Worm (Caenorhabditis elegans) whole organism, L4 larva: ENCODE results near the gene fbxb-114.
A peak's percentile ranks its signal among the peaks of the same experiment; 100 is the strongest.

Experiments
- F10B5.3 ChIP-seq: sonication (generic microtip); optimal IDR thresholded peaks from 2 replicates; lab custom pipeline; 2016; ENCODE audit warnings: mild to moderate bottlenecking, missing genetic modification characterization, missing compliant biosample characterization
- F44E2.7 ChIP-seq: fragments of 200-800 bp; sonication (Bioruptor generic); IDR thresholded peaks from 2 replicates; pipeline ENCODE4 v2.1.2; 2022; ENCODE audit warnings: missing genetic modification characterization, missing compliant biosample characterization
- F49E8.2 ChIP-seq: sonication (generic microtip); optimal IDR thresholded peaks from 2 replicates; lab custom pipeline; 2016; ENCODE audit warnings: missing compliant biosample characterization, mild to moderate bottlenecking, missing genetic modification characterization, borderline replicate concordance
- T20F7.1 ChIP-seq: fragments of 200-800 bp; sonication (Bioruptor generic); optimal IDR thresholded peaks from 2 replicates; lab custom pipeline; 2018; ENCODE audit warnings: mild to moderate bottlenecking, missing genetic modification characterization, missing compliant biosample characterization
- T26A8.4 ChIP-seq: fragments of 200-800 bp; sonication (Bioruptor generic); IDR thresholded peaks from 2 replicates; pipeline ENCODE4 v1.3.6; 2022; ENCODE audit warnings: missing genetic modification characterization, missing compliant biosample characterization
- Y105C5A.15 ChIP-seq: fragments of 200-800 bp; sonication (Bioruptor generic); IDR thresholded peaks from 2 replicates; pipeline ENCODE4 v1.3.6; 2022; ENCODE audit warnings: missing genetic modification characterization, missing compliant biosample characterization
- Y5F2A.4 ChIP-seq: fragments of 200-800 bp; sonication (Bioruptor generic); optimal IDR thresholded peaks from 2 replicates; lab custom pipeline; 2018; ENCODE audit warnings: mild to moderate bottlenecking, missing genetic modification characterization, missing compliant biosample characterization
- Y75B8A.6 ChIP-seq: fragments of 200-800 bp; sonication (Bioruptor generic); IDR thresholded peaks from 2 replicates; pipeline ENCODE4 v1.3.6; 2022; ENCODE audit warnings: missing genetic modification reagents, missing genetic modification characterization, missing compliant biosample characterization
- ZK546.5 ChIP-seq, 2 experiments: sonication (generic microtip); optimal IDR thresholded peaks; 2 replicates each; lab custom pipeline; 2017; ENCODE audit warnings: missing biosample characterization in 2 of 2, missing genetic modification characterization in 2 of 2
- aly-2 ChIP-seq: sonication (generic microtip); optimal IDR thresholded peaks from 2 replicates; lab custom pipeline; 2018; ENCODE audit warnings: missing biosample characterization, missing genetic modification characterization
- ama-1 ChIP-seq: fragments of 150-350 bp; optimal IDR thresholded peaks from 2 replicates; lab custom pipeline; 2014; ENCODE audit warnings: inconsistent platforms, mixed read lengths
- attf-4 ChIP-seq: sonication (generic microtip); optimal IDR thresholded peaks from 3 replicates; lab custom pipeline; 2017; ENCODE audit warnings: missing biosample characterization, missing genetic modification characterization
- ceh-20 ChIP-seq: fragments of 200-800 bp; sonication (Bioruptor generic); IDR thresholded peaks from 2 replicates; pipeline ENCODE4 v1.3.6; 2022; ENCODE audit warnings: missing genetic modification reagents, missing genetic modification characterization, missing compliant biosample characterization
- ceh-28 ChIP-seq: fragments of 150-350 bp; optimal IDR thresholded peaks from 2 replicates; lab custom pipeline; 2014; ENCODE audit warnings: missing biosample characterization, missing genetic modification reagents, missing genetic modification characterization
- ceh-32 ChIP-seq: sonication (generic microtip); optimal IDR thresholded peaks from 2 replicates; lab custom pipeline; 2016; ENCODE audit warnings: mild to moderate bottlenecking, missing genetic modification characterization, missing compliant biosample characterization; ENCODE audit not compliant: poor library complexity
- ceh-82 ChIP-seq: sonication (generic microtip); optimal IDR thresholded peaks from 2 replicates; lab custom pipeline; 2017; ENCODE audit warnings: missing biosample characterization, missing genetic modification characterization
- daf-12 ChIP-seq: fragments of 150-350 bp; optimal IDR thresholded peaks from 2 replicates; lab custom pipeline; 2014; ENCODE audit warnings: missing biosample characterization, missing genetic modification reagents, missing genetic modification characterization
- daf-8 ChIP-seq: fragments of 200-800 bp; sonication (Bioruptor generic); IDR thresholded peaks from 2 replicates; pipeline ENCODE4 v1.3.6; 2022; ENCODE audit warnings: missing genetic modification characterization, missing compliant biosample characterization
- dmd-6 ChIP-seq: fragments of 200-800 bp; sonication (Bioruptor generic); IDR thresholded peaks from 2 replicates; pipeline ENCODE4 v1.3.6; 2022; ENCODE audit warnings: missing genetic modification reagents, missing genetic modification characterization, missing compliant biosample characterization
- dmd-9 ChIP-seq: fragments of 200-800 bp; sonication (Bioruptor generic); IDR thresholded peaks from 2 replicates; pipeline ENCODE4 v1.3.6; 2022; ENCODE audit warnings: missing genetic modification reagents, missing genetic modification characterization, missing compliant biosample characterization
- dpl-1 ChIP-seq: fragments of 150-350 bp; optimal IDR thresholded peaks from 2 replicates; lab custom pipeline; 2014; ENCODE audit warnings: missing biosample characterization, missing genetic modification reagents, missing genetic modification characterization
- egl-43 ChIP-seq: fragments of 200-800 bp; sonication (Bioruptor generic); IDR thresholded peaks from 2 replicates; pipeline ENCODE4 v1.3.6; 2022; ENCODE audit warnings: missing genetic modification reagents, missing genetic modification characterization, missing compliant biosample characterization
- fos-1 ChIP-seq: fragments of 150-350 bp; optimal IDR thresholded peaks from 2 replicates; lab custom pipeline; 2014; ENCODE audit warnings: missing biosample characterization, missing genetic modification characterization
- jun-1 ChIP-seq: fragments of 150-350 bp; optimal IDR thresholded peaks from 2 replicates; lab custom pipeline; 2014; ENCODE audit warnings: missing biosample characterization, missing genetic modification reagents, missing genetic modification characterization
- lin-1 ChIP-seq: fragments of 200-800 bp; sonication (Bioruptor generic); IDR thresholded peaks from 2 replicates; pipeline ENCODE4 v1.3.6; 2022; ENCODE audit warnings: missing genetic modification reagents, missing genetic modification characterization, missing compliant biosample characterization
- lin-13 ChIP-seq: fragments of 150-350 bp; optimal IDR thresholded peaks from 2 replicates; lab custom pipeline; 2014; ENCODE audit warnings: missing biosample characterization, missing genetic modification reagents, missing genetic modification characterization
- lin-15B ChIP-seq: fragments of 150-350 bp; sonication (generic microtip); optimal IDR thresholded peaks from 3 replicates; lab custom pipeline; 2014; ENCODE audit warnings: missing biosample characterization, missing genetic modification characterization
- lir-3 ChIP-seq: sonication (generic microtip); optimal IDR thresholded peaks from 2 replicates; lab custom pipeline; 2016; ENCODE audit warnings: mild to moderate bottlenecking, missing genetic modification characterization, missing compliant biosample characterization
- madf-9 ChIP-seq: fragments of 200-800 bp; sonication (Bioruptor generic); conservative IDR thresholded peaks from 2 replicates; pipeline ENCODE4 v1.3.6; 2022; ENCODE audit warnings: missing genetic modification reagents, missing genetic modification characterization, missing compliant biosample characterization
- mdl-1 ChIP-seq, 2 experiments: fragments of 150-350 bp in 1 of 2; sonication (generic microtip) in 1 of 2; optimal IDR thresholded peaks; 2 replicates each; lab custom pipeline; 2014 to 2017; ENCODE audit warnings: missing biosample characterization in 2 of 2, missing genetic modification characterization in 2 of 2
- mep-1 ChIP-seq: fragments of 150-350 bp; sonication (generic microtip); optimal IDR thresholded peaks from 3 replicates; lab custom pipeline; 2014; ENCODE audit warnings: missing biosample characterization, missing genetic modification characterization
- mes-2 ChIP-seq: sonication (generic microtip); optimal IDR thresholded peaks from 2 replicates; lab custom pipeline; 2016; ENCODE audit warnings: missing genotype, mild to moderate bottlenecking, missing genetic modification characterization, missing compliant biosample characterization; ENCODE audit not compliant: poor library complexity, severe bottlenecking
- mxl-2 ChIP-seq: fragments of 200-800 bp; sonication (Bioruptor generic); conservative IDR thresholded peaks from 2 replicates; pipeline ENCODE4 v1.3.6; 2022; ENCODE audit warnings: missing genetic modification reagents, missing genetic modification characterization, missing compliant biosample characterization
- mxl-3 ChIP-seq: fragments of 200-800 bp; sonication (Bioruptor generic); optimal IDR thresholded peaks from 2 replicates; lab custom pipeline; 2018; ENCODE audit warnings: mild to moderate bottlenecking, missing genetic modification characterization, missing compliant biosample characterization
- nhr-111 ChIP-seq: fragments of 200-800 bp; sonication (Bioruptor generic); optimal IDR thresholded peaks from 2 replicates; lab custom pipeline; 2018; ENCODE audit warnings: mild to moderate bottlenecking, missing genetic modification characterization, missing compliant biosample characterization
- nhr-237 ChIP-seq: sonication (generic microtip); optimal IDR thresholded peaks from 2 replicates; lab custom pipeline; 2017; ENCODE audit warnings: missing biosample characterization, missing genetic modification characterization
- nhr-42 ChIP-seq: fragments of 200-800 bp; sonication (Bioruptor generic); IDR thresholded peaks from 2 replicates; pipeline ENCODE4 v1.3.6; 2022; ENCODE audit warnings: missing genetic modification characterization, missing compliant biosample characterization
- nhr-6 ChIP-seq: fragments of 150-350 bp; optimal IDR thresholded peaks from 2 replicates; lab custom pipeline; 2014; ENCODE audit warnings: missing biosample characterization, missing genetic modification characterization
- nhr-77 ChIP-seq: fragments of 150-350 bp; optimal IDR thresholded peaks from 2 replicates; lab custom pipeline; 2014; ENCODE audit warnings: missing biosample characterization, missing genetic modification characterization
- php-3 ChIP-seq: fragments of 200-800 bp; sonication (Bioruptor generic); IDR thresholded peaks from 2 replicates; pipeline ENCODE4 v1.3.6; 2022; ENCODE audit warnings: missing genetic modification reagents, missing genetic modification characterization, missing compliant biosample characterization
- rbr-2 ChIP-seq: sonication (generic microtip); optimal IDR thresholded peaks from 2 replicates; lab custom pipeline; 2016; ENCODE audit warnings: missing genotype, missing genetic modification characterization, missing compliant biosample characterization
- sdz-12 ChIP-seq: fragments of 200-800 bp; sonication (Bioruptor generic); optimal IDR thresholded peaks from 2 replicates; lab custom pipeline; 2018; ENCODE audit warnings: mild to moderate bottlenecking, missing genetic modification characterization, missing compliant biosample characterization
- set-16 ChIP-seq: fragments of 200-800 bp; sonication (Bioruptor generic); IDR thresholded peaks from 2 replicates; pipeline ENCODE4 v1.3.6; 2022; ENCODE audit warnings: missing genetic modification reagents, missing genetic modification characterization, missing compliant biosample characterization
- skn-1 ChIP-seq: fragments of 150-350 bp; optimal IDR thresholded peaks from 2 replicates; lab custom pipeline; 2014; ENCODE audit warnings: missing biosample characterization, missing genetic modification characterization
- snpc-4 ChIP-seq: fragments of 150-350 bp; optimal IDR thresholded peaks from 2 replicates; lab custom pipeline; 2014; ENCODE audit warnings: missing biosample characterization, missing genetic modification characterization
- spr-1 ChIP-seq: sonication (generic microtip); optimal IDR thresholded peaks from 2 replicates; lab custom pipeline; 2016; ENCODE audit warnings: mild to moderate bottlenecking, missing genetic modification characterization, missing compliant biosample characterization
- tag-97 ChIP-seq: fragments of 200-800 bp; sonication (Bioruptor generic); IDR thresholded peaks from 2 replicates; pipeline ENCODE4 v1.3.6; 2022; ENCODE audit warnings: missing genetic modification characterization, missing compliant biosample characterization
- unc-62 ChIP-seq, 3 experiments: fragments of 150-350 bp in 1 of 3; sonication (generic microtip); optimal IDR thresholded peaks in 2 of 3; peaks in 1 of 3; 1 replicate in 1 of 3; 2 replicates in 2 of 3; lab custom pipeline; 2014 to 2017; ENCODE audit warnings: missing biosample characterization in 3 of 3, missing genetic modification characterization in 3 of 3, missing genetic modification reagents in 3 of 3, missing genotype in 1 of 3
- zag-1 ChIP-seq: fragments of 150-350 bp; optimal IDR thresholded peaks from 2 replicates; lab custom pipeline; 2014; ENCODE audit warnings: missing biosample characterization, missing genetic modification characterization
- zfp-2 ChIP-seq: sonication (generic microtip); optimal IDR thresholded peaks from 2 replicates; lab custom pipeline; 2016; ENCODE audit warnings: mild to moderate bottlenecking, missing genetic modification characterization, missing compliant biosample characterization
- zip-2 ChIP-seq: fragments of 150-350 bp; optimal IDR thresholded peaks from 2 replicates; lab custom pipeline; 2014; ENCODE audit warnings: missing biosample characterization, missing genetic modification characterization
- ztf-7 ChIP-seq: fragments of 150-350 bp; optimal IDR thresholded peaks from 2 replicates; lab custom pipeline; 2014; ENCODE audit warnings: missing biosample characterization, missing genetic modification characterization

fbxb-114 gene

DNA sequence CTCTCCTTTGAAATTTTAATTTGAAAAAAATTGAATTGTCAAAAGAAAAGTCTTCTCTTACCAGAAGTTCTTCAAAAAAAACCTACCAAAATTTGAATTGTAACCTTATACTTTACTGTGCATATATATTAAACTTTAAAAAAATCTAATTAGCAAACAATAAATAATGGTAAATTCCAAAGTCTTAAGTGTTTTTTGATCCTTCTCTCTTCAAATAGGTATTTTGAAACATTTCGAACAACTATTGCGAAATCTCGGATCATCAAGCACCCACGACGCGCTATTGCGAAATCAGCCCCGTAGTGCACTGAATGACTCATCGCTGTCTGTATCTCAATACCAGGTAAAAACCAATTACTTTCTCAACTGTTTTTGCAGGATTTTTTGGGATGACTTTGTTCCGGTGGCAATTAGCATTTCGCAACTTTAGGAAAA lies 9.0 kb downstream of the fbxb-114 start (continued):
- TF ChIP-seq spr-1 (tag; lab: Kevin White, UChicago) (no peak), snpc-4 (tag; lab: Kevin White, UChicago) (no peak), Y75B8A.6 (no peak; the same call in 1 of the 2 replicates), zip-2 (tag; lab: Kevin White, UChicago) (peak; percentile 80), rbr-2 (tag; lab: Kevin White, UChicago) (no peak), nhr-237 (tag; lab: Kevin White, UChicago) (no peak), lin-13 (GFP tag; lab: Kevin White, UChicago) (peak; percentile 90), ceh-20 (peak; percentile 70; the same call in 1 of the 2 replicates), mdl-1 (tag; optimal IDR thresholded peaks at IDR 0.05; lab: Kevin White, UChicago) (peak in 1 of 2 experiments; percentile 11), Y5F2A.4 (GFP tag; lab: Kevin White, UChicago) (peak; percentile 44), set-16 (no peak), dpl-1 (GFP tag; lab: Kevin White, UChicago) (no peak), ama-1 (peak; percentile 99), T26A8.4 (GFP tag; lab: Robert Waterston, UW) (peak; percentile 78), egl-43 (peak; percentile 80), ceh-32 (no peak), lin-15B (tag; lab: Kevin White, UChicago) (no peak), madf-9 (GFP tag; lab: Robert Waterston, UW) (peak; percentile 77), tag-97 (0 out of 2 replicates have a peak, but pooled peaks have one; percentile 67), F10B5.3 (tag; lab: Kevin White, UChicago) (no peak), ztf-7 (tag; lab: Kevin White, UChicago) (peak; percentile 55), lin-1 (GFP tag; lab: Robert Waterston, UW) (peak; percentile 86), zag-1 (tag; lab: Kevin White, UChicago) (no peak), Y105C5A.15 (GFP tag; lab: Robert Waterston, UW) (no peak), unc-62 (GFP tag; optimal IDR thresholded peaks at IDR 0.05 in 1 of 2; lab: Kevin White, UChicago) (peak in 1 of 2 experiments; percentile 95), unc-62 (tag; optimal IDR thresholded peaks at IDR 0.05; lab: Kevin White, UChicago) (no peak), attf-4 (tag; lab: Kevin White, UChicago) (peak; percentile 11), T20F7.1 (GFP tag; lab: Kevin White, UChicago) (no peak), zfp-2 (tag; lab: Kevin White, UChicago) (no peak), aly-2 (tag; lab: Kevin White, UChicago) (no peak), daf-12 (tag; lab: Kevin White, UChicago) (no peak), mxl-2 (GFP tag; lab: Robert Waterston, UW) (peak; percentile 65; the same call in 1 of the 2 replicates), fos-1 (no peak), skn-1 (tag; lab: Kevin White, UChicago) (no peak), ceh-28 (tag; lab: Kevin White, UChicago) (no peak), F44E2.7 (GFP tag; lab: Robert Waterston, UW) (peak; percentile 80; the same call in 1 of the 2 replicates), jun-1 (tag; lab: Kevin White, UChicago) (no peak), dmd-9 (peak; percentile 55; the same call in 1 of the 2 replicates), dmd-6 (GFP tag; lab: Robert Waterston, UW) (peak; percentile 45), nhr-42 (GFP tag; lab: Robert Waterston, UW) (peak; percentile 83), mxl-3 (GFP tag; lab: Kevin White, UChicago) (peak; percentile 67), php-3 (GFP tag; lab: Robert Waterston, UW) (peak; percentile 76), nhr-77 (tag; lab: Kevin White, UChicago) (peak; percentile 94), ceh-82 (tag; lab: Kevin White, UChicago) (no peak), mes-2 (tag; lab: Kevin White, UChicago) (peak; percentile 80), F49E8.2 (tag; lab: Kevin White, UChicago) (no peak), daf-8 (GFP tag; lab: Robert Waterston, UW) (no peak), sdz-12 (GFP tag; lab: Kevin White, UChicago) (no peak), lir-3 (tag; lab: Kevin White, UChicago) (no peak), nhr-6 (tag; lab: Kevin White, UChicago) (peak; percentile 51), ZK546.5 (tag; optimal IDR thresholded peaks at IDR 0.05; lab: Kevin White, UChicago) (peak in 1 of 2 experiments; percentile 42), nhr-111 (GFP tag; lab: Kevin White, UChicago) (peak; percentile 77), mep-1 (tag; lab: Kevin White, UChicago) (peak; percentile 78)
